Worm (Caenorhabditis elegans) whole organism, L3 larva: Measurements from ENCODE around the gene fis-2.

Experiments
- R02D3.7 ChIP-seq: fragments of 150-350 bp; optimal IDR thresholded peaks from 2 replicates; lab custom pipeline; 2014; ENCODE audit warnings: missing biosample characterization, missing genetic modification characterization
- aly-2 ChIP-seq: fragments of 150-350 bp; optimal IDR thresholded peaks from 2 replicates; lab custom pipeline; 2014; ENCODE audit warnings: missing biosample characterization, missing genetic modification characterization
- ceh-28 ChIP-seq: fragments of 150-350 bp; optimal IDR thresholded peaks from 2 replicates; lab custom pipeline; 2014; ENCODE audit warnings: missing biosample characterization, missing genetic modification reagents, missing genetic modification characterization
- ceh-82 ChIP-seq: fragments of 150-350 bp; optimal IDR thresholded peaks from 2 replicates; lab custom pipeline; 2014; ENCODE audit warnings: missing biosample characterization, missing genetic modification characterization
- egl-5 ChIP-seq: fragments of 150-350 bp; optimal IDR thresholded peaks from 2 replicates; lab custom pipeline; 2017; ENCODE audit warnings: missing biosample characterization, missing genetic modification reagents, missing genetic modification characterization, inconsistent platforms
- elt-1 ChIP-seq: fragments of 150-350 bp; optimal IDR thresholded peaks from 2 replicates; lab custom pipeline; 2014; ENCODE audit warnings: missing biosample characterization, missing genetic modification characterization
- elt-3 ChIP-seq, 3 experiments: fragments of 150-350 bp in 1 of 3; sonication (generic microtip) in 2 of 3; optimal IDR thresholded peaks; 2 replicates in 2 of 3; 4 replicates in 1 of 3; lab custom pipeline; 2014 to 2017; ENCODE audit warnings: missing biosample characterization in 3 of 3, missing genetic modification characterization in 3 of 3
- eor-1 ChIP-seq, 2 experiments: fragments of 150-350 bp; optimal IDR thresholded peaks; 2 replicates each; lab custom pipeline; 2014 to 2018; ENCODE audit warnings: missing biosample characterization in 2 of 2, missing genetic modification characterization in 2 of 2
- fkh-10 ChIP-seq: sonication (generic microtip); optimal IDR thresholded peaks from 2 replicates; lab custom pipeline; 2017; ENCODE audit warnings: missing biosample characterization, missing genetic modification reagents, missing genetic modification characterization
- fkh-2 ChIP-seq: fragments of 150-350 bp; optimal IDR thresholded peaks from 2 replicates; lab custom pipeline; 2014; ENCODE audit warnings: missing biosample characterization, missing genetic modification reagents, missing genetic modification characterization
- hmg-11 ChIP-seq: sonication (generic microtip); optimal IDR thresholded peaks from 2 replicates; lab custom pipeline; 2016; ENCODE audit warnings: missing genetic modification characterization, missing compliant biosample characterization
- lin-15B ChIP-seq: fragments of 150-350 bp; optimal IDR thresholded peaks from 2 replicates; lab custom pipeline; 2014; ENCODE audit warnings: missing biosample characterization, missing genetic modification characterization
- lin-39 ChIP-seq: fragments of 150-350 bp; optimal IDR thresholded peaks from 2 replicates; lab custom pipeline; 2018; ENCODE audit warnings: missing biosample characterization, missing genetic modification reagents, missing genetic modification characterization
- lsy-12 ChIP-seq: sonication (generic microtip); optimal IDR thresholded peaks from 2 replicates; lab custom pipeline; 2016; ENCODE audit warnings: mild to moderate bottlenecking, missing genetic modification characterization, missing compliant biosample characterization
- nfya-1 ChIP-seq: sonication (generic microtip); optimal IDR thresholded peaks from 2 replicates; lab custom pipeline; 2017; ENCODE audit warnings: missing genetic modification characterization, mild to moderate bottlenecking, missing compliant biosample characterization, antibody characterized with exemption, moderate library complexity; ENCODE audit not compliant: insufficient read depth
- nhr-11 ChIP-seq: fragments of 150-350 bp; optimal IDR thresholded peaks from 2 replicates; lab custom pipeline; 2014; ENCODE audit warnings: missing biosample characterization, missing genetic modification characterization
- nhr-12 ChIP-seq: fragments of 150-350 bp; optimal IDR thresholded peaks from 2 replicates; lab custom pipeline; 2014; ENCODE audit warnings: missing biosample characterization, missing genetic modification characterization
- nhr-23 ChIP-seq: fragments of 150-350 bp; optimal IDR thresholded peaks from 2 replicates; lab custom pipeline; 2014; ENCODE audit warnings: missing biosample characterization, missing genetic modification reagents, missing genetic modification characterization
- nhr-43 ChIP-seq: sonication (generic microtip); optimal IDR thresholded peaks from 2 replicates; lab custom pipeline; 2016; ENCODE audit warnings: mild to moderate bottlenecking, missing genetic modification characterization, missing compliant biosample characterization; ENCODE audit not compliant: poor library complexity, severe bottlenecking
- nhr-77 ChIP-seq: fragments of 150-350 bp; optimal IDR thresholded peaks from 2 replicates; lab custom pipeline; 2014; ENCODE audit warnings: missing biosample characterization, missing genetic modification characterization
- pha-4 ChIP-seq: fragments of 150-350 bp; optimal IDR thresholded peaks from 2 replicates; lab custom pipeline; 2014; ENCODE audit warnings: missing biosample characterization, missing genetic modification reagents, missing genetic modification characterization
- pqm-1 ChIP-seq: fragments of 150-350 bp; optimal IDR thresholded peaks from 2 replicates; lab custom pipeline; 2017; ENCODE audit warnings: missing biosample characterization, missing genetic modification characterization, inconsistent platforms
- sea-2 ChIP-seq: fragments of 150-350 bp; sonication (generic microtip); optimal IDR thresholded peaks from 4 replicates; lab custom pipeline; 2014; ENCODE audit warnings: missing biosample characterization, missing genetic modification reagents, missing genetic modification characterization
- snpc-4 ChIP-seq: fragments of 150-350 bp; optimal IDR thresholded peaks from 2 replicates; lab custom pipeline; 2014; ENCODE audit warnings: missing biosample characterization, missing genetic modification characterization
- tbx-2 ChIP-seq: sonication (generic microtip); optimal IDR thresholded peaks from 2 replicates; lab custom pipeline; 2016; ENCODE audit warnings: mild to moderate bottlenecking, missing genetic modification characterization, missing compliant biosample characterization
- unc-39 ChIP-seq: sonication (generic microtip); optimal IDR thresholded peaks from 4 replicates; lab custom pipeline; 2017; ENCODE audit warnings: missing biosample characterization, missing genetic modification characterization
- unc-62 ChIP-seq: fragments of 150-350 bp; sonication (generic microtip); optimal IDR thresholded peaks from 4 replicates; lab custom pipeline; 2014; ENCODE audit warnings: missing biosample characterization, missing genetic modification reagents, missing genetic modification characterization
- zag-1 ChIP-seq: fragments of 150-350 bp; optimal IDR thresholded peaks from 2 replicates; lab custom pipeline; 2014; ENCODE audit warnings: missing biosample characterization, missing genetic modification characterization
- ztf-11 ChIP-seq: fragments of 150-350 bp; optimal IDR thresholded peaks from 2 replicates; lab custom pipeline; 2014; ENCODE audit warnings: missing biosample characterization, missing genetic modification characterization

The fis-2 gene

ce11 chrX:8286164-8286563 lies 1.1 kb upstream of the fis-2 start:
- TF ChIP-seq lin-39 (tag; lab: Kevin White, UChicago) = no peak
- TF ChIP-seq R02D3.7 (tag; lab: Kevin White, UChicago) = no peak
- no peak for TF ChIP-seq sea-2 (GFP tag; lab: Kevin White, UChicago)
- no peak for TF ChIP-seq snpc-4
- TF ChIP-seq nhr-12 (tag; lab: Kevin White, UChicago) = no peak
- TF ChIP-seq pha-4 (tag; lab: Kevin White, UChicago) = no peak
- no peak for TF ChIP-seq fkh-2 (tag; lab: Kevin White, UChicago)
- TF ChIP-seq tbx-2 (tag; lab: Kevin White, UChicago) = no peak
- TF ChIP-seq unc-62 = no peak
- no peak for TF ChIP-seq elt-1 (tag; lab: Kevin White, UChicago)
- no peak for TF ChIP-seq nhr-23 (tag; lab: Kevin White, UChicago)
- no peak for TF ChIP-seq ceh-28 (tag; lab: Kevin White, UChicago)
- no peak for TF ChIP-seq ceh-82 (tag; lab: Kevin White, UChicago)
- no peak for TF ChIP-seq fkh-10 (GFP tag; lab: Kevin White, UChicago)

ce11 chrX:8284003-8284402 lies 1.0 kb downstream of the fis-2 start:
- TF ChIP-seq pha-4 (tag; lab: Kevin White, UChicago) (no peak), R02D3.7 (tag; lab: Kevin White, UChicago) (no peak), fkh-2 (tag; lab: Kevin White, UChicago) (no peak), unc-62 (no peak), fkh-10 (GFP tag; lab: Kevin White, UChicago) (no peak), sea-2 (GFP tag; lab: Kevin White, UChicago) (no peak), nhr-23 (tag; lab: Kevin White, UChicago) (no peak)

ce11 chrX:8276984-8277383 lies 8.0 kb downstream of the fis-2 start:
- no peak for TF ChIP-seq aly-2 (tag; lab: Kevin White, UChicago)
- TF ChIP-seq snpc-4 = no peak
- no peak for TF ChIP-seq nhr-77 (tag; lab: Kevin White, UChicago)
- no peak for TF ChIP-seq zag-1 (tag; lab: Kevin White, UChicago)
- TF ChIP-seq elt-1 (tag; lab: Kevin White, UChicago) = no peak

- TF ChIP-seq eor-1 (tag; optimal IDR thresholded peaks at IDR 0.05; lab: Kevin White, UChicago) = no peak
- TF ChIP-seq pha-4 (tag; lab: Kevin White, UChicago) = peak; percentile 9
- TF ChIP-seq hmg-11 (tag; lab: Kevin White, UChicago) = peak; percentile 42
- TF ChIP-seq nfya-1 (tag; lab: Kevin White, UChicago) = peak; percentile 60
- no peak for TF ChIP-seq nhr-11 (tag; lab: Kevin White, UChicago)
Measured at ce11 chrX:8276333-8276732, 8.7 kb downstream of the fis-2 start.

ce11 chrX:8274869-8275268 lies 10.2 kb downstream of the fis-2 start, which contains the start of gene ksr-1:
Gene ksr-1, plus strand, starts transcription at chrX:8275169.
- no peak for TF ChIP-seq nhr-23 (tag; lab: Kevin White, UChicago)
- no peak for TF ChIP-seq nhr-43 (tag; lab: Kevin White, UChicago)
- TF ChIP-seq tbx-2 (tag; lab: Kevin White, UChicago) = no peak
- TF ChIP-seq egl-5 = no peak
- no peak for TF ChIP-seq elt-1 (tag; lab: Kevin White, UChicago)
- TF ChIP-seq aly-2 (tag; lab: Kevin White, UChicago) = no peak
- no peak for TF ChIP-seq nfya-1 (tag; lab: Kevin White, UChicago)
- TF ChIP-seq ztf-11 (tag; lab: Kevin White, UChicago) = no peak
- no peak for TF ChIP-seq lsy-12 (tag; lab: Kevin White, UChicago)
- no peak for TF ChIP-seq lin-15B (tag; lab: Kevin White, UChicago)
- TF ChIP-seq elt-3 (tag; optimal IDR thresholded peaks at IDR 0.05; lab: Kevin White, UChicago) = no peak
- TF ChIP-seq fkh-2 (tag; lab: Kevin White, UChicago) = no peak
- TF ChIP-seq ceh-28 (tag; lab: Kevin White, UChicago) = no peak
- TF ChIP-seq pqm-1 = no peak

ce11 chrX:8273496-8273895 lies 11.5 kb downstream of the fis-2 start:
- TF ChIP-seq pha-4 (tag; lab: Kevin White, UChicago) (peak; percentile 35), unc-39 (no peak)
- TF ChIP-seq, all 47 proteins: peak for 1
